Worm (Caenorhabditis elegans) whole organism, L3 larva: Measurements from ENCODE around the gene F23D12.3.

Experiments used
- R02D3.7 ChIP-seq: fragments of 150-350 bp; optimal IDR thresholded peaks from 2 replicates; lab custom pipeline; 2014; ENCODE audit warnings: missing biosample characterization, missing genetic modification characterization
- ZK546.5 ChIP-seq: sonication (generic microtip); optimal IDR thresholded peaks from 2 replicates; lab custom pipeline; 2017; ENCODE audit warnings: missing biosample characterization, missing genetic modification characterization
- aly-2 ChIP-seq: fragments of 150-350 bp; optimal IDR thresholded peaks from 2 replicates; lab custom pipeline; 2014; ENCODE audit warnings: missing biosample characterization, missing genetic modification characterization
- ceh-16 ChIP-seq: sonication (generic microtip); optimal IDR thresholded peaks from 2 replicates; lab custom pipeline; 2017; ENCODE audit warnings: missing biosample characterization, missing genetic modification characterization
- ceh-28 ChIP-seq: fragments of 150-350 bp; optimal IDR thresholded peaks from 2 replicates; lab custom pipeline; 2014; ENCODE audit warnings: missing biosample characterization, missing genetic modification reagents, missing genetic modification characterization
- ceh-82 ChIP-seq: fragments of 150-350 bp; optimal IDR thresholded peaks from 2 replicates; lab custom pipeline; 2014; ENCODE audit warnings: missing biosample characterization, missing genetic modification characterization
- ceh-9 ChIP-seq: sonication (generic microtip); optimal IDR thresholded peaks from 2 replicates; lab custom pipeline; 2018; ENCODE audit warnings: missing biosample characterization, missing genetic modification characterization
- egl-27 ChIP-seq: sonication (generic microtip); optimal IDR thresholded peaks from 4 replicates; lab custom pipeline; 2017; ENCODE audit warnings: missing biosample characterization, missing genetic modification reagents, missing genetic modification characterization
- egl-5 ChIP-seq: fragments of 150-350 bp; optimal IDR thresholded peaks from 2 replicates; lab custom pipeline; 2017; ENCODE audit warnings: missing biosample characterization, missing genetic modification reagents, missing genetic modification characterization, inconsistent platforms
- elt-1 ChIP-seq: fragments of 150-350 bp; optimal IDR thresholded peaks from 2 replicates; lab custom pipeline; 2014; ENCODE audit warnings: missing biosample characterization, missing genetic modification characterization
- elt-2 ChIP-seq: sonication (generic microtip); optimal IDR thresholded peaks from 2 replicates; lab custom pipeline; 2016; ENCODE audit warnings: missing genetic modification reagents, mild to moderate bottlenecking, missing genetic modification characterization, missing compliant biosample characterization
- elt-3 ChIP-seq, 3 experiments: fragments of 150-350 bp in 1 of 3; sonication (generic microtip) in 2 of 3; optimal IDR thresholded peaks; 2 replicates in 2 of 3; 4 replicates in 1 of 3; lab custom pipeline; 2014 to 2017; ENCODE audit warnings: missing biosample characterization in 3 of 3, missing genetic modification characterization in 3 of 3
- eor-1 ChIP-seq, 2 experiments: fragments of 150-350 bp; optimal IDR thresholded peaks; 2 replicates each; lab custom pipeline; 2014 to 2018; ENCODE audit warnings: missing biosample characterization in 2 of 2, missing genetic modification characterization in 2 of 2
- fkh-2 ChIP-seq: fragments of 150-350 bp; optimal IDR thresholded peaks from 2 replicates; lab custom pipeline; 2014; ENCODE audit warnings: missing biosample characterization, missing genetic modification reagents, missing genetic modification characterization
- fos-1 ChIP-seq: fragments of 150-350 bp; optimal IDR thresholded peaks from 2 replicates; lab custom pipeline; 2014; ENCODE audit warnings: missing biosample characterization, missing genetic modification characterization
- hmg-11 ChIP-seq: sonication (generic microtip); optimal IDR thresholded peaks from 2 replicates; lab custom pipeline; 2016; ENCODE audit warnings: missing genetic modification characterization, missing compliant biosample characterization
- lin-15B ChIP-seq: fragments of 150-350 bp; optimal IDR thresholded peaks from 2 replicates; lab custom pipeline; 2014; ENCODE audit warnings: missing biosample characterization, missing genetic modification characterization
- lsy-12 ChIP-seq: sonication (generic microtip); optimal IDR thresholded peaks from 2 replicates; lab custom pipeline; 2016; ENCODE audit warnings: mild to moderate bottlenecking, missing genetic modification characterization, missing compliant biosample characterization
- mdl-1 ChIP-seq: fragments of 150-350 bp; optimal IDR thresholded peaks from 2 replicates; lab custom pipeline; 2014; ENCODE audit warnings: missing biosample characterization, missing genetic modification characterization
- nfya-1 ChIP-seq: sonication (generic microtip); optimal IDR thresholded peaks from 2 replicates; lab custom pipeline; 2017; ENCODE audit warnings: missing genetic modification characterization, mild to moderate bottlenecking, missing compliant biosample characterization, antibody characterized with exemption, moderate library complexity; ENCODE audit not compliant: insufficient read depth
- nhr-11 ChIP-seq: fragments of 150-350 bp; optimal IDR thresholded peaks from 2 replicates; lab custom pipeline; 2014; ENCODE audit warnings: missing biosample characterization, missing genetic modification characterization
- nhr-12 ChIP-seq: fragments of 150-350 bp; optimal IDR thresholded peaks from 2 replicates; lab custom pipeline; 2014; ENCODE audit warnings: missing biosample characterization, missing genetic modification characterization
- nhr-23 ChIP-seq: fragments of 150-350 bp; optimal IDR thresholded peaks from 2 replicates; lab custom pipeline; 2014; ENCODE audit warnings: missing biosample characterization, missing genetic modification reagents, missing genetic modification characterization
- nhr-237 ChIP-seq: fragments of 150-350 bp; optimal IDR thresholded peaks from 2 replicates; lab custom pipeline; 2014; ENCODE audit warnings: missing biosample characterization, missing genetic modification characterization
- nhr-28 ChIP-seq: fragments of 150-350 bp; optimal IDR thresholded peaks from 2 replicates; lab custom pipeline; 2014; ENCODE audit warnings: missing biosample characterization, missing genetic modification characterization
- nhr-43 ChIP-seq: sonication (generic microtip); optimal IDR thresholded peaks from 2 replicates; lab custom pipeline; 2016; ENCODE audit warnings: mild to moderate bottlenecking, missing genetic modification characterization, missing compliant biosample characterization; ENCODE audit not compliant: poor library complexity, severe bottlenecking
- nhr-67 ChIP-seq: fragments of 150-350 bp; optimal IDR thresholded peaks from 2 replicates; lab custom pipeline; 2014; ENCODE audit warnings: missing biosample characterization, missing genetic modification characterization
- nhr-77 ChIP-seq: fragments of 150-350 bp; optimal IDR thresholded peaks from 2 replicates; lab custom pipeline; 2014; ENCODE audit warnings: missing biosample characterization, missing genetic modification characterization
- pha-4 ChIP-seq: fragments of 150-350 bp; optimal IDR thresholded peaks from 2 replicates; lab custom pipeline; 2014; ENCODE audit warnings: missing biosample characterization, missing genetic modification reagents, missing genetic modification characterization
- pqm-1 ChIP-seq: fragments of 150-350 bp; optimal IDR thresholded peaks from 2 replicates; lab custom pipeline; 2017; ENCODE audit warnings: missing biosample characterization, missing genetic modification characterization, inconsistent platforms
- sea-2 ChIP-seq: fragments of 150-350 bp; sonication (generic microtip); optimal IDR thresholded peaks from 4 replicates; lab custom pipeline; 2014; ENCODE audit warnings: missing biosample characterization, missing genetic modification reagents, missing genetic modification characterization
- skn-1 ChIP-seq: fragments of 150-350 bp; optimal IDR thresholded peaks from 2 replicates; lab custom pipeline; 2014; ENCODE audit warnings: missing biosample characterization, missing genetic modification characterization
- tbx-2 ChIP-seq: sonication (generic microtip); optimal IDR thresholded peaks from 2 replicates; lab custom pipeline; 2016; ENCODE audit warnings: mild to moderate bottlenecking, missing genetic modification characterization, missing compliant biosample characterization
- unc-39 ChIP-seq: sonication (generic microtip); optimal IDR thresholded peaks from 4 replicates; lab custom pipeline; 2017; ENCODE audit warnings: missing biosample characterization, missing genetic modification characterization
- unc-62 ChIP-seq: fragments of 150-350 bp; sonication (generic microtip); optimal IDR thresholded peaks from 4 replicates; lab custom pipeline; 2014; ENCODE audit warnings: missing biosample characterization, missing genetic modification reagents, missing genetic modification characterization
- zag-1 ChIP-seq: fragments of 150-350 bp; optimal IDR thresholded peaks from 2 replicates; lab custom pipeline; 2014; ENCODE audit warnings: missing biosample characterization, missing genetic modification characterization
- ztf-11 ChIP-seq: fragments of 150-350 bp; optimal IDR thresholded peaks from 2 replicates; lab custom pipeline; 2014; ENCODE audit warnings: missing biosample characterization, missing genetic modification characterization
- ztf-4 ChIP-seq: fragments of 150-350 bp; optimal IDR thresholded peaks from 2 replicates; lab custom pipeline; 2014; ENCODE audit warnings: missing biosample characterization, missing genetic modification characterization

The F23D12.3 gene

DNA sequence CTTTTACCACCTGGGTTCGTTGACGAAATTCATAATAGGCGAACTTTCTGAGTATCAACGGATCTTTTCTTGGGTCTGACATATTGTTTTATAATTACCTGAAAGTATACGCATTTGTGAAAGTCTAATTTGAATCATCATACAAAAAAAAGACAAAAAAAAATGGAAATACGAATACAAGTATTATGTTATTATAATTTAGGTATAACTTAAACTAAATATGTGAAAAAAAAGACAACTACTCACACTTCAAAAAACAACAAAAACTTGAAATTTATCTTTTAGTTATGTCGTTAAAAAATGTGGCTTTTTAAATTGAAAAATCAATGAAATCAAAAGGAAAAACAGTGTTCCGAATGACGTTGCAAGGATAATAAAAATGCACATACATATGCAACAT, 29.6 kb upstream of the F23D12.3 start, which contains the start of gene fbxa-179:
Gene fbxa-179, minus strand, starts transcription at position 101 of the 400 bp plus-strand sequence.
- TF ChIP-seq nhr-237 (no peak), sea-2 (no peak), ZK546.5 (tag; lab: Kevin White, UChicago) (no peak), egl-5 (tag; lab: Kevin White, UChicago) (no peak), unc-62 (GFP tag; lab: Kevin White, UChicago) (no peak), lin-15B (no peak), elt-2 (no peak), ceh-82 (tag; lab: Kevin White, UChicago) (no peak), eor-1 (tag; optimal IDR thresholded peaks at IDR 0.05; lab: Kevin White, UChicago) (no peak)

DNA sequence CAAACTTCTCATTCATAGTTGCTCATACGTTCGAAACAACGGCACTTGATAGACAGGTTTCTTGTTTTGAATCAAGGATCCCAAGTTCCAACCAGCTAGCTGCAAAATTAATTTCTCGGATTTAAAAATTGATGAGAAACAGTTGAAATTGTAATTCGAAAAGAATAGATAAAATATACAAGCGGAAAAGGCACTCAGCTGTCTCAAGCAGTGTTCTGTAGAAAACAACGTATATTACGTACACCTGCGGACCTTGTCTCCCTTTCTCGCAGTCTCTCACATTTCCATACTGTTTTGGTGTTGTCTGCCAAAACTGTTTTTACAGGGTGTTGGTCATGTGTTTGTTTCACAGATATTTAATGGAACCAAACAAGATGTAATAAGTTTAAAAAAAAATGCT, 26.8 kb upstream of the F23D12.3 start, which contains the start of gene F23D12.10:
Gene F23D12.10, minus strand, starts transcription at position 101 of the 400 bp plus-strand sequence.
- TF ChIP-seq skn-1 (tag; lab: Kevin White, UChicago) (no peak), ceh-28 (tag; lab: Kevin White, UChicago) (no peak), nhr-23 (tag; lab: Kevin White, UChicago) (no peak), nhr-77 (tag; lab: Kevin White, UChicago) (no peak), ztf-4 (tag; lab: Kevin White, UChicago) (no peak), elt-1 (tag; lab: Kevin White, UChicago) (no peak), lsy-12 (tag; lab: Kevin White, UChicago) (no peak), aly-2 (no peak), hmg-11 (no peak), nhr-67 (tag; lab: Kevin White, UChicago) (no peak), ceh-9 (tag; lab: Kevin White, UChicago) (no peak), pqm-1 (no peak), unc-62 (GFP tag; lab: Kevin White, UChicago) (no peak), egl-27 (no peak), nhr-11 (no peak), R02D3.7 (tag; lab: Kevin White, UChicago) (no peak), elt-3 (tag; optimal IDR thresholded peaks at IDR 0.05; lab: Kevin White, UChicago) (no peak), nhr-237 (no peak)

- no peak for TF ChIP-seq ceh-16 (tag; lab: Kevin White, UChicago)
- no peak for TF ChIP-seq nhr-67 (tag; lab: Kevin White, UChicago)
- no peak for TF ChIP-seq nhr-237
- no peak for TF ChIP-seq unc-62 (GFP tag; lab: Kevin White, UChicago)
- TF ChIP-seq egl-27 = no peak
- TF ChIP-seq ztf-11 (tag; lab: Kevin White, UChicago) = no peak
- no peak for TF ChIP-seq ztf-4 (tag; lab: Kevin White, UChicago)
- TF ChIP-seq tbx-2 (tag; lab: Kevin White, UChicago) = no peak
- no peak for TF ChIP-seq pqm-1
- TF ChIP-seq elt-2 = no peak
- no peak for TF ChIP-seq fkh-2 (tag; lab: Kevin White, UChicago)
- TF ChIP-seq, all 47 proteins: peak for 0
These were observed 20.9 kb upstream of the F23D12.3 start, which contains the start of gene F23D12.2 for ce11 chrX:14421529-14421982. Gene F23D12.2, minus strand, starts transcription at chrX:14421579.

DNA sequence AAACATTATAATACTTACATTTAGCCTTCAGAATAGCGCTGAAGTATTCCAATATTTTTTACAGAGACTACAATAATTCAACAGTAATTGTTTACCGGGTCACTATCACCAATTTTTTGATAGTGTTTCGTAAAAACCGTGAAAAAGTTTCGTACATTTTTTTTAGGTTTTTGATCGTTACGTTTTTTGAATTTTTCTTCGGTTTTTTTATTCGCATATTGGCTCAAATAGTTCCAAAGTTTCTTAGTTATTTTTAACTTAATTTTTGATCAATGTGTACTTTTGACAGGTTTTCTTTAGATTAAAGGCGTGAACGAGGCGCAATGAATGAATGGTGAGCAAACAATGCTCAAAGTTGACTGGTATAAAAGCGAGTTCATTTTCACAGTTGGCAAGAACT, 19.3 kb upstream of the F23D12.3 start, which contains the start of gene fipr-3:
Gene fipr-3, plus strand, starts transcription at position 301 of the 400 bp plus-strand sequence.
- no peak for TF ChIP-seq pha-4 (tag; lab: Kevin White, UChicago)
- TF ChIP-seq nhr-28 = no peak
- TF ChIP-seq egl-5 (tag; lab: Kevin White, UChicago) = no peak
- TF ChIP-seq fos-1 (tag; lab: Kevin White, UChicago) = no peak
- no peak for TF ChIP-seq zag-1 (tag; lab: Kevin White, UChicago)
- no peak for TF ChIP-seq nhr-12 (tag; lab: Kevin White, UChicago)
- no peak for TF ChIP-seq nfya-1 (tag; lab: Kevin White, UChicago)
- TF ChIP-seq nhr-11 = no peak
- no peak for TF ChIP-seq R02D3.7 (tag; lab: Kevin White, UChicago)
- TF ChIP-seq aly-2 = no peak
- TF ChIP-seq mdl-1 (tag; lab: Kevin White, UChicago) = no peak
- TF ChIP-seq unc-39 (tag; lab: Kevin White, UChicago) = no peak
- TF ChIP-seq elt-3 (tag; optimal IDR thresholded peaks at IDR 0.05; lab: Kevin White, UChicago) = no peak
- no peak for TF ChIP-seq eor-1 (tag; optimal IDR thresholded peaks at IDR 0.05; lab: Kevin White, UChicago)
- no peak for TF ChIP-seq nhr-43 (tag; lab: Kevin White, UChicago)
- TF ChIP-seq ceh-28 (tag; lab: Kevin White, UChicago) = no peak
- no peak for TF ChIP-seq ZK546.5 (tag; lab: Kevin White, UChicago)
- TF ChIP-seq nhr-237 = no peak
